Fruit fly (Drosophila melanogaster): ENCODE measurements around the gene Prp16.

dm6 chrX:14199967-14200531, 1.1 kb upstream of the Prp16 start, which contains the start of gene CG11590:
- TF ChIP-seq CG8478 (optimal IDR thresholded peaks at IDR 0.05) (no peak), CTCF (optimal IDR thresholded peaks at IDR 0.05) (no peak)

All from S2 (cell line).